Fruit fly (Drosophila melanogaster): ENCODE results near the gene CG9525.
A peak's percentile ranks its signal among the peaks of the same experiment; 100 is the strongest.

CG9525 gene

DNA sequence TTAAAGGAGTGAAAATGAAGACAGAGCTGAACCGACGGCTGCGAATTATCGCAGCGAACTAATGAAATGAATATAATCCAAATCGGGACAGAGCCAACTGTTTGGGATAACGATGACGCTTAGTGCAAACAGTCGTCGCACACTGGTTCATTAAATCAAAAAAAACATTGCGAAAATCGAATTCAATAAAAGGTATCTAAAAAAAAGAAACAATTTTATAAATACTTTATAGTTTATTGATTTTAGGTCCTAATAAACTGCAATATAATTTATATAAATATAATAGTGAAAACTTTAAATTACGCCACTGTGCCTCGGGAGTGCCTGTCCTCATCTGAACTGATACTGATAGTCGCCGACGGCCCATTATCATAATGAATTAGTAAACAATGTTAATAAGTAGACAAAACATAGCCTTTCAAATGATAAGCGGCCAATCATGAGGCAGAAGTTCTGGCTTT, 3.1 kb downstream of the CG9525 start, which contains the start of gene CG31886 (continued):
- TF ChIP-seq CG7271 (tag; optimal IDR thresholded peaks at IDR 0.05) (no peak), CG2712 (tag; optimal IDR thresholded peaks at IDR 0.05) (no peak), CG18619 (GFP tag; optimal IDR thresholded peaks at IDR 0.05) (no peak), CG13296 (GFP tag; optimal IDR thresholded peaks at IDR 0.05) (no peak), trh (GFP tag; optimal IDR thresholded peaks at IDR 0.05) (no peak), Vsx1 (GFP tag; optimal IDR thresholded peaks at IDR 0.05) (no peak), zen2 (GFP tag; IDR thresholded peaks at IDR 0.05; ENCODE audit: partially characterized antibody) (no peak), cg (GFP tag; optimal IDR thresholded peaks at IDR 0.05) (no peak), CG10654 (GFP tag; optimal IDR thresholded peaks at IDR 0.05) (no peak), chm (GFP tag; IDR thresholded peaks at IDR 0.05) (no peak), CrebB (tag; optimal IDR thresholded peaks at IDR 0.05) (no peak), CG14441 (GFP tag; IDR thresholded peaks at IDR 0.05) (peak; percentile 32; the same call in 1 of the 2 replicates), crp (GFP tag; optimal IDR thresholded peaks at IDR 0.05) (no peak), CG4282 (GFP tag; optimal IDR thresholded peaks at IDR 0.05) (no peak), CG11504 (tag; optimal IDR thresholded peaks at IDR 0.05) (no peak), Drgx (GFP tag; IDR thresholded peaks at IDR 0.05) (peak; percentile 84), Hmx (GFP tag; optimal IDR thresholded peaks at IDR 0.05) (no peak), CG17328 (GFP tag; IDR thresholded peaks at IDR 0.05) (peak; percentile 49; the same call in 1 of the 2 replicates), HLHmδ (GFP tag; optimal IDR thresholded peaks at IDR 0.05) (no peak), CG8944 (GFP tag; optimal IDR thresholded peaks at IDR 0.05) (no peak), CG15479 (GFP tag; optimal IDR thresholded peaks at IDR 0.05) (no peak), Oli (tag; optimal IDR thresholded peaks at IDR 0.05) (peak; percentile 7), Mes4 (GFP tag; optimal IDR thresholded peaks at IDR 0.05) (no peak), Camta (GFP tag; optimal IDR thresholded peaks at IDR 0.05) (no peak), oc (tag; optimal IDR thresholded peaks at IDR 0.05) (no peak), vfl (GFP tag; optimal IDR thresholded peaks at IDR 0.05) (no peak), CG11560 (tag; IDR thresholded peaks at IDR 0.05) (no peak), MESR4 (GFP tag; optimal IDR thresholded peaks at IDR 0.05) (no peak), ind (GFP tag; optimal IDR thresholded peaks at IDR 0.05) (peak; percentile 3), NK7.1 (GFP tag; optimal IDR thresholded peaks at IDR 0.05) (no peak), CG12659 (GFP tag; optimal IDR thresholded peaks at IDR 0.05) (no peak), lola (GFP tag; optimal IDR thresholded peaks at IDR 0.05) (peak in 1 of 3 experiments; percentile 17), sens (GFP tag) (peak; percentile 78), CG2116 (GFP tag; optimal IDR thresholded peaks at IDR 0.05) (no peak), wdn (GFP tag; IDR thresholded peaks at IDR 0.05) (no peak), CG9609 (GFP tag; optimal IDR thresholded peaks at IDR 0.05) (no peak), CG15514 (GFP tag; optimal IDR thresholded peaks at IDR 0.05) (peak; percentile 14), CG2678 (tag; optimal IDR thresholded peaks at IDR 0.05) (no peak), ranshi (GFP tag; IDR thresholded peaks at IDR 0.05) (no peak; the same call in 1 of the 2 replicates), E2f2 (GFP tag; IDR thresholded peaks at IDR 0.05) (no peak), mld (GFP tag; IDR thresholded peaks at IDR 0.05; ENCODE audit: partially characterized antibody) (no peak), Side (GFP tag; optimal IDR thresholded peaks at IDR 0.05) (no peak), CG15601 (tag; optimal IDR thresholded peaks at IDR 0.05) (peak; percentile 8), Awh (GFP tag; IDR thresholded peaks at IDR 0.05) (no peak), CG12942 (GFP tag; optimal IDR thresholded peaks at IDR 0.05) (no peak), az2 (GFP tag; optimal IDR thresholded peaks at IDR 0.05) (no peak), bsh (GFP tag; optimal IDR thresholded peaks at IDR 0.05) (no peak), gro (GFP tag; optimal IDR thresholded peaks at IDR 0.05) (no peak), ro (GFP tag; IDR thresholded peaks at IDR 0.05) (no peak), croc (GFP tag; conservative IDR thresholded peaks at IDR 0.05) (no peak; the same call in 2 of the 3 replicates), YL-1 (GFP tag; optimal IDR thresholded peaks at IDR 0.05) (no peak)

Data from whole organism, embryonic.